Worm (Caenorhabditis elegans): ENCODE results near the gene ztf-18.

- TF ChIP-seq pes-1 (GFP tag; IDR thresholded peaks at IDR 0.05) = no peak
- no peak for TF ChIP-seq tbx-11 (GFP tag; IDR thresholded peaks at IDR 0.05)
- no peak for TF ChIP-seq tbx-37 (GFP tag; conservative IDR thresholded peaks at IDR 0.05)
- no peak for TF ChIP-seq aly-1 (tag; optimal IDR thresholded peaks at IDR 0.05)
- TF ChIP-seq hmg-4 (GFP tag; optimal IDR thresholded peaks at IDR 0.05) = peak; percentile 23
- no peak for TF ChIP-seq ama-1 (optimal IDR thresholded peaks at IDR 0.05)
- no peak for TF ChIP-seq B0310.2 (tag; optimal IDR thresholded peaks at IDR 0.05)
- TF ChIP-seq hmbx-1 (tag; optimal IDR thresholded peaks at IDR 0.05) = no peak
- TF ChIP-seq ceh-13 (GFP tag; optimal IDR thresholded peaks at IDR 0.05) = no peak
Observed at ce11 chrIII:843999-844398, 51.5 kb downstream of the ztf-18 start.

All from whole organism, early embryonic.